Worm (Caenorhabditis elegans) whole organism, L4 larva: Measurements from ENCODE around the gene Y55D5A.1.

Experiments used
- F10B5.3 ChIP-seq: sonication (generic microtip); optimal IDR thresholded peaks from 2 replicates; lab custom pipeline; 2016; ENCODE audit warnings: mild to moderate bottlenecking, missing genetic modification characterization, missing compliant biosample characterization
- F49E8.2 ChIP-seq: sonication (generic microtip); optimal IDR thresholded peaks from 2 replicates; lab custom pipeline; 2016; ENCODE audit warnings: missing compliant biosample characterization, mild to moderate bottlenecking, missing genetic modification characterization, borderline replicate concordance
- R02D3.7 ChIP-seq: fragments of 150-350 bp; sonication (generic microtip); optimal IDR thresholded peaks from 3 replicates; lab custom pipeline; 2014; ENCODE audit warnings: missing biosample characterization, missing genetic modification characterization
- daf-12 ChIP-seq: fragments of 150-350 bp; optimal IDR thresholded peaks from 2 replicates; lab custom pipeline; 2014; ENCODE audit warnings: missing biosample characterization, missing genetic modification reagents, missing genetic modification characterization
- dve-1 ChIP-seq: sonication (generic microtip); optimal IDR thresholded peaks from 2 replicates; lab custom pipeline; 2017; ENCODE audit warnings: antibody characterized with exemption, mild to moderate bottlenecking, missing genetic modification characterization, missing compliant biosample characterization; ENCODE audit not compliant: insufficient read depth
- egl-43 ChIP-seq: fragments of 200-800 bp; sonication (Bioruptor generic); IDR thresholded peaks from 2 replicates; pipeline ENCODE4 v1.3.6; 2022; ENCODE audit warnings: missing genetic modification reagents, missing genetic modification characterization, missing compliant biosample characterization
- mdl-1 ChIP-seq, 2 experiments: fragments of 150-350 bp in 1 of 2; sonication (generic microtip) in 1 of 2; optimal IDR thresholded peaks; 2 replicates each; lab custom pipeline; 2014 to 2017; ENCODE audit warnings: missing biosample characterization in 2 of 2, missing genetic modification characterization in 2 of 2
- nhr-11 ChIP-seq: fragments of 150-350 bp; optimal IDR thresholded peaks from 2 replicates; lab custom pipeline; 2014; ENCODE audit warnings: missing biosample characterization, missing genetic modification characterization
- unc-39 ChIP-seq: sonication (generic microtip); optimal IDR thresholded peaks from 2 replicates; lab custom pipeline; 2017; ENCODE audit warnings: missing biosample characterization, missing genetic modification characterization
- zag-1 ChIP-seq: fragments of 150-350 bp; optimal IDR thresholded peaks from 2 replicates; lab custom pipeline; 2014; ENCODE audit warnings: missing biosample characterization, missing genetic modification characterization

ce11 chrIII:2941578-2941977 lies 40.6 kb upstream of the Y55D5A.1 start:
- TF ChIP-seq nhr-11 (tag; lab: Kevin White, UChicago) = no peak
- no peak for TF ChIP-seq unc-39 (tag; lab: Kevin White, UChicago)
- TF ChIP-seq daf-12 (tag; lab: Kevin White, UChicago) = no peak
- TF ChIP-seq dve-1 (tag; lab: Kevin White, UChicago) = no peak
- no peak for TF ChIP-seq F49E8.2 (tag; lab: Kevin White, UChicago)
- no peak for TF ChIP-seq F10B5.3 (tag; lab: Kevin White, UChicago)
- TF ChIP-seq mdl-1 (tag; optimal IDR thresholded peaks at IDR 0.05; lab: Kevin White, UChicago) = no peak
- TF ChIP-seq egl-43 (GFP tag; lab: Robert Waterston, UW) = no peak
- TF ChIP-seq zag-1 (tag; lab: Kevin White, UChicago) = no peak
- TF ChIP-seq R02D3.7 = no peak
